Worm (Caenorhabditis elegans) whole organism, young adult: ENCODE results near the gene nspg-14.

Source experiments
- B0035.1 ChIP-seq: sonication (generic microtip); optimal IDR thresholded peaks from 2 replicates; lab custom pipeline; 2016; ENCODE audit warnings: missing genetic modification characterization, mild to moderate bottlenecking, missing compliant biosample characterization, missing genotype, missing genetic modification reagents
- C06A6.2 ChIP-seq: fragments of 200-800 bp; sonication (Bioruptor generic); conservative IDR thresholded peaks from 2 replicates; pipeline ENCODE4 v1.3.6; 2022; ENCODE audit warnings: missing genetic modification characterization, missing compliant biosample characterization
- C17E4.6 ChIP-seq: fragments of 200-800 bp; sonication (Bioruptor generic); IDR thresholded peaks from 2 replicates; pipeline ENCODE4 v1.3.6; 2022; ENCODE audit warnings: missing genetic modification reagents, missing genetic modification characterization, missing compliant biosample characterization
- D2030.7 ChIP-seq: fragments of 200-800 bp; sonication (Bioruptor generic); IDR thresholded peaks from 2 replicates; pipeline ENCODE4 v1.3.6; 2022; ENCODE audit warnings: missing genetic modification reagents, missing genetic modification characterization, missing compliant biosample characterization
- F10E7.11 ChIP-seq: sonication (generic microtip); optimal IDR thresholded peaks from 2 replicates; lab custom pipeline; 2017; ENCODE audit warnings: mild to moderate bottlenecking, missing genetic modification characterization, moderate library complexity, missing compliant biosample characterization
- F23B12.7 ChIP-seq: sonication (generic microtip); optimal IDR thresholded peaks from 2 replicates; lab custom pipeline; 2017; ENCODE audit warnings: missing genetic modification characterization, mild to moderate bottlenecking, missing compliant biosample characterization, antibody characterized with exemption, moderate library complexity; ENCODE audit not compliant: insufficient read depth
- F37B4.10 ChIP-seq: fragments of 200-800 bp; sonication (Bioruptor generic); IDR thresholded peaks from 2 replicates; pipeline ENCODE4 v1.3.6; 2022; ENCODE audit warnings: missing genetic modification characterization, missing compliant biosample characterization
- F55B11.4 ChIP-seq: sonication (generic microtip); optimal IDR thresholded peaks from 2 replicates; lab custom pipeline; 2016; ENCODE audit warnings: missing compliant biosample characterization, missing genetic modification characterization, borderline replicate concordance; ENCODE audit not compliant: insufficient read depth
- F57A8.1 ChIP-seq: fragments of 200-800 bp; sonication (Bioruptor generic); optimal IDR thresholded peaks from 2 replicates; lab custom pipeline; 2018; ENCODE audit warnings: mild to moderate bottlenecking, missing genetic modification characterization, moderate library complexity, missing compliant biosample characterization
- F57C9.4 ChIP-seq: sonication (generic microtip); optimal IDR thresholded peaks from 2 replicates; lab custom pipeline; 2017; ENCODE audit warnings: mild to moderate bottlenecking, missing genetic modification characterization, missing compliant biosample characterization
- K11D2.4 ChIP-seq: fragments of 200-800 bp; sonication (Bioruptor generic); IDR thresholded peaks from 2 replicates; pipeline ENCODE4 v1.3.6; 2022; ENCODE audit warnings: missing genetic modification reagents, missing genetic modification characterization, missing compliant biosample characterization
- T26A5.8 ChIP-seq: sonication (generic microtip); optimal IDR thresholded peaks from 2 replicates; lab custom pipeline; 2016; ENCODE audit warnings: missing genetic modification characterization, missing compliant biosample characterization
- Y53G8AR.9 ChIP-seq: fragments of 200-800 bp; sonication (Bioruptor generic); conservative IDR thresholded peaks from 2 replicates; pipeline ENCODE4 v1.3.6; 2022; ENCODE audit warnings: missing genetic modification reagents, missing genetic modification characterization, missing compliant biosample characterization
- Y67H2A.10 ChIP-seq: fragments of 200-800 bp; sonication (Bioruptor generic); conservative IDR thresholded peaks from 2 replicates; pipeline ENCODE4 v1.3.6; 2022; ENCODE audit warnings: missing genetic modification reagents, missing genetic modification characterization, missing compliant biosample characterization
- Y79H2A.3 ChIP-seq: fragments of 200-800 bp; sonication (Bioruptor generic); conservative IDR thresholded peaks from 2 replicates; pipeline ENCODE4 v1.3.6; 2022; ENCODE audit warnings: missing genetic modification reagents, missing genetic modification characterization, missing compliant biosample characterization
- Y95B8A.8 ChIP-seq: fragments of 200-800 bp; sonication (Bioruptor generic); IDR thresholded peaks from 2 replicates; pipeline ENCODE4 v1.3.6; 2022; ENCODE audit warnings: missing genetic modification reagents, missing genetic modification characterization, missing compliant biosample characterization
- ama-1 ChIP-seq, 3 experiments: fragments of 150-350 bp in 1 of 3; sonication (generic microtip) in 2 of 3; optimal IDR thresholded peaks; 2 replicates each; lab custom pipeline; 2014 to 2018; ENCODE audit warnings: missing biosample characterization in 2 of 3, missing genetic modification characterization in 2 of 3, missing genetic modification reagents in 2 of 3
- attf-5 ChIP-seq: fragments of 200-800 bp; sonication (Bioruptor generic); optimal IDR thresholded peaks from 2 replicates; lab custom pipeline; 2018; ENCODE audit warnings: mild to moderate bottlenecking, missing genetic modification characterization, missing compliant biosample characterization
- attf-6 ChIP-seq: fragments of 200-800 bp; sonication (Bioruptor generic); IDR thresholded peaks from 2 replicates; pipeline ENCODE4 v1.3.6; 2022; ENCODE audit warnings: missing genetic modification reagents, missing genetic modification characterization, missing compliant biosample characterization
- ceh-40 ChIP-seq: fragments of 200-800 bp; sonication (Bioruptor generic); IDR thresholded peaks from 2 replicates; pipeline ENCODE4 v1.3.6; 2022; ENCODE audit warnings: missing genetic modification characterization, missing compliant biosample characterization
- ceh-79 ChIP-seq: sonication (generic microtip); optimal IDR thresholded peaks from 2 replicates; lab custom pipeline; 2017; ENCODE audit warnings: mild to moderate bottlenecking, missing genetic modification characterization, missing compliant biosample characterization
- ceh-91 ChIP-seq: fragments of 200-800 bp; sonication (Bioruptor generic); IDR thresholded peaks from 2 replicates; pipeline ENCODE4 v1.3.6; 2022; ENCODE audit warnings: missing genetic modification reagents, missing genetic modification characterization, missing compliant biosample characterization
- dpff-1 ChIP-seq: sonication (generic microtip); optimal IDR thresholded peaks from 2 replicates; lab custom pipeline; 2017; ENCODE audit warnings: mild to moderate bottlenecking, missing genetic modification characterization, missing compliant biosample characterization
- efl-1 ChIP-seq: fragments of 150-350 bp; optimal IDR thresholded peaks from 2 replicates; lab custom pipeline; 2014; ENCODE audit warnings: missing biosample characterization, missing genetic modification reagents, missing genetic modification characterization
- egrh-3 ChIP-seq: fragments of 200-800 bp; sonication (Bioruptor generic); IDR thresholded peaks from 2 replicates; pipeline ENCODE4 v1.3.6; 2022; ENCODE audit warnings: missing genetic modification reagents, missing genetic modification characterization, missing compliant biosample characterization
- ekl-4 ChIP-seq: fragments of 200-800 bp; sonication (Bioruptor generic); IDR thresholded peaks from 2 replicates; pipeline ENCODE4 v1.3.6; 2022; ENCODE audit warnings: missing genetic modification reagents, missing genetic modification characterization, missing compliant biosample characterization
- fkh-3 ChIP-seq: sonication (generic microtip); optimal IDR thresholded peaks from 2 replicates; lab custom pipeline; 2016; ENCODE audit warnings: mild to moderate bottlenecking, missing genetic modification characterization, missing compliant biosample characterization
- hmg-20 ChIP-seq: fragments of 200-800 bp; sonication (Bioruptor generic); IDR thresholded peaks from 2 replicates; pipeline ENCODE4 v1.3.6; 2022; ENCODE audit warnings: missing genetic modification reagents, missing genetic modification characterization, missing compliant biosample characterization
- let-607 ChIP-seq, 2 experiments: fragments of 200-800 bp in 1 of 2; sonication (Bioruptor generic) in 1 of 2; sonication (generic microtip) in 1 of 2; optimal IDR thresholded peaks; 2 replicates each; lab custom pipeline; 2016 to 2018; ENCODE audit warnings: mild to moderate bottlenecking in 2 of 2, missing compliant biosample characterization in 2 of 2, missing genetic modification characterization in 2 of 2, moderate library complexity in 2 of 2, missing genotype in 1 of 2
- lin-26 ChIP-seq: fragments of 200-800 bp; sonication (Bioruptor generic); IDR thresholded peaks from 2 replicates; pipeline ENCODE4 v1.3.6; 2022; ENCODE audit warnings: missing genetic modification reagents, missing genetic modification characterization, missing compliant biosample characterization
- lin-35 ChIP-seq, 3 experiments: fragments of 150-350 bp in 2 of 3; sonication (generic microtip) in 1 of 3; optimal IDR thresholded peaks; 2 replicates each; lab custom pipeline; 2014 to 2018; ENCODE audit warnings: missing biosample characterization in 3 of 3, missing genetic modification characterization in 3 of 3, missing genetic modification reagents in 3 of 3
- mxl-1 ChIP-seq: sonication (generic microtip); optimal IDR thresholded peaks from 2 replicates; lab custom pipeline; 2016; ENCODE audit warnings: missing genetic modification characterization, missing compliant biosample characterization
- nfya-2 ChIP-seq: fragments of 200-800 bp; sonication (Bioruptor generic); IDR thresholded peaks from 2 replicates; pipeline ENCODE4 v1.3.6; 2022; ENCODE audit warnings: missing genetic modification reagents, missing genetic modification characterization, missing compliant biosample characterization
- nfyb-1 ChIP-seq: fragments of 200-800 bp; sonication (Bioruptor generic); IDR thresholded peaks from 2 replicates; pipeline ENCODE4 v1.3.6; 2022; ENCODE audit warnings: missing genetic modification reagents, missing genetic modification characterization, missing compliant biosample characterization
- nhr-80 ChIP-seq: sonication (generic microtip); optimal IDR thresholded peaks from 2 replicates; lab custom pipeline; 2016; ENCODE audit warnings: missing genetic modification characterization, missing compliant biosample characterization
- sea-2 ChIP-seq: fragments of 200-800 bp; sonication (Bioruptor generic); IDR thresholded peaks from 2 replicates; pipeline ENCODE4 v1.3.6; 2022; ENCODE audit warnings: missing genetic modification characterization, missing compliant biosample characterization
- snpc-1.3 ChIP-seq: sonication (generic microtip); optimal IDR thresholded peaks from 2 replicates; lab custom pipeline; 2017; ENCODE audit warnings: missing genetic modification characterization, mild to moderate bottlenecking, missing compliant biosample characterization, antibody characterized with exemption, moderate library complexity, missing genotype, missing genetic modification reagents; ENCODE audit not compliant: insufficient read depth
- snpc-3.4 ChIP-seq: sonication (generic microtip); optimal IDR thresholded peaks from 2 replicates; lab custom pipeline; 2017; ENCODE audit warnings: missing genetic modification characterization, mild to moderate bottlenecking, missing compliant biosample characterization, antibody characterized with exemption, moderate library complexity, missing genotype, missing genetic modification reagents
- somi-1 ChIP-seq: fragments of 200-800 bp; sonication (Bioruptor generic); optimal IDR thresholded peaks from 2 replicates; lab custom pipeline; 2018; ENCODE audit warnings: mild to moderate bottlenecking, missing genetic modification characterization, missing compliant biosample characterization
- tbp1 ChIP-seq: fragments of 200-800 bp; sonication (Bioruptor generic); optimal IDR thresholded peaks from 2 replicates; lab custom pipeline; 2018; ENCODE audit warnings: mild to moderate bottlenecking, missing genetic modification characterization, missing compliant biosample characterization
- unc-130 ChIP-seq: sonication (generic microtip); optimal IDR thresholded peaks from 2 replicates; lab custom pipeline; 2016; ENCODE audit warnings: missing genetic modification reagents, missing genetic modification characterization, missing compliant biosample characterization
- zfh-2 ChIP-seq: fragments of 200-800 bp; sonication (Bioruptor generic); conservative IDR thresholded peaks from 2 replicates; pipeline ENCODE4 v1.3.6; 2022; ENCODE audit warnings: missing genetic modification reagents, missing genetic modification characterization, missing compliant biosample characterization
- ztf-18 ChIP-seq: sonication (generic microtip); optimal IDR thresholded peaks from 2 replicates; lab custom pipeline; 2016; ENCODE audit warnings: missing genotype, mild to moderate bottlenecking, missing genetic modification characterization, missing compliant biosample characterization
- ztf-3 ChIP-seq: fragments of 200-800 bp; sonication (Bioruptor generic); optimal IDR thresholded peaks from 2 replicates; lab custom pipeline; 2018; ENCODE audit warnings: mild to moderate bottlenecking, missing genetic modification characterization, missing compliant biosample characterization

nspg-14 gene

DNA sequence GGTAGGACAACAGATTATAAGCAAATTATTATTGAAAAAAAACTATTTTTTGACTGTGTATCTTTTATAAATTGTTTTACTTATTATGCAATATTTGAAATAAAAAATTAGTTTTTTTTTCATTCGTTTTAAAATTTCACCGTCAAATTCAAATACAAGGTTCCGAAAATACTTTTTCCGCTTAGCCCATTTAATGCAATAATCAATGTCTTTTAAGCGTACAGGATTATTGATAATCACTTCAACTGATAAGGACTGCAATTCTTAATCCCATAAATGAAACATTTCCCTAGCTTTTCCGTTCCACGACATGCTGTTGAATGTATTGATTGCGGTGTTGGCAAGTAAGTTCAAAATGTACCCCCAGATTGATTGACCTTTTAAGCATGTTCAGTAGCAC, 4.2 kb downstream of the nspg-14 start, which contains the start of gene nspg-12:
Gene nspg-12, plus strand, starts transcription at position 301 of the 400 bp plus-strand sequence.
- TF ChIP-seq ztf-18 (no peak), sea-2 (GFP tag; lab: Robert Waterston, UW) (no peak), efl-1 (GFP tag; lab: Kevin White, UChicago) (no peak), Y67H2A.10 (GFP tag; lab: Robert Waterston, UW) (no peak), Y79H2A.3 (GFP tag; lab: Robert Waterston, UW) (no peak), lin-26 (no peak), Y53G8AR.9 (GFP tag; lab: Robert Waterston, UW) (no peak), Y95B8A.8 (GFP tag; lab: Robert Waterston, UW) (no peak), K11D2.4 (GFP tag; lab: Robert Waterston, UW) (no peak), attf-5 (GFP tag; lab: Kevin White, UChicago) (no peak), zfh-2 (no peak), fkh-3 (tag; lab: Kevin White, UChicago) (no peak)

DNA sequence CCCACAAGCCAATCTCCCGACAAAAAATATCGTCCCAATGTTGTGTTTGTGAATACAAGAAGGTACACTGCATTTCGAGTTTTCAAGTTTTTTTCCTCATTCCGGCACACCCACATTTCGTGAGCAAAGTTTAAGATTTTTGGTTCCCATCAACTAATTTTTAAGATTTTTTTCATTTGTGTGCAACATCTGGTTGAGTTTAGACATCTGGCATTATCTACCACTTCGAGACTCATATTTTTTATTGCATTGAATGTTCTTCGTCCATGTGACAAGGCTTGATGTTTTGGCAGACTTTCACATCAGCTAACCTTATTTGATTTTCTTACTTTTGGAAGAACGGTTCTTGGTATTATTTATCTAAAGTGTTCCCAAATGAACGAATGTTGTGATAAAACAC, 7.5 kb downstream of the nspg-14 start:
- TF ChIP-seq Y53G8AR.9 (GFP tag; lab: Robert Waterston, UW) (no peak), hmg-20 (no peak), ceh-91 (GFP tag; lab: Robert Waterston, UW) (no peak), snpc-3.4 (no peak), nfyb-1 (GFP tag; lab: Robert Waterston, UW) (no peak), mxl-1 (tag; lab: Kevin White, UChicago) (no peak), lin-26 (no peak), egrh-3 (GFP tag; lab: Robert Waterston, UW) (no peak), attf-6 (GFP tag; lab: Robert Waterston, UW) (no peak), ceh-79 (tag; lab: Kevin White, UChicago) (no peak), ama-1 (optimal IDR thresholded peaks at IDR 0.05; lab: Kevin White, UChicago) (no peak), ama-1 (GFP tag; optimal IDR thresholded peaks at IDR 0.05; lab: Kevin White, UChicago) (no peak), somi-1 (no peak), C17E4.6 (no peak), D2030.7 (no peak), tbp1 (GFP tag; lab: Kevin White, UChicago) (no peak)

DNA sequence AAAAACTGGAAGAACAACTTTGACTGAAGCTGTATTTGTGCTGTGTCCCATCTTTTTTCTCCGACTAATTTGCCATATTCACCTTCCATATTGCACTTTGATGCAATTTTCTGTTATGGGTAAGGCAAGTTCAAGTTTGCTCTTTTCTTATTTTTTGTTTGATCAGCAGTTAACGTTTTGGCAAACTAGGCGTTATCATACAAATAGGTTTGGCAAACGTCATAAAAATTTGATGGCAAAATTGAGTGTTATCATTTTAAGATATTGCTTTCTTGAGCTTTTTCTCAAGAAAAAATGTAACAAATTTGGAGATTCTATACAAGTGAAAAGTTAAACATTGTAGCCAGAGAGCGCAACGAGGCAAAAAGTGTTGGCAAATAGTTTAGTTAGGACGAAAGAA, 9.2 kb downstream of the nspg-14 start:
- no peak for TF ChIP-seq dpff-1 (tag; lab: Kevin White, UChicago)
- TF ChIP-seq nfya-2 (GFP tag; lab: Robert Waterston, UW) = no peak
- TF ChIP-seq ceh-79 (tag; lab: Kevin White, UChicago) = no peak
- TF ChIP-seq nhr-80 (tag; lab: Kevin White, UChicago) = peak; percentile 47
- TF ChIP-seq lin-35 (GFP tag; optimal IDR thresholded peaks at IDR 0.05; lab: Kevin White, UChicago) = no peak

DNA sequence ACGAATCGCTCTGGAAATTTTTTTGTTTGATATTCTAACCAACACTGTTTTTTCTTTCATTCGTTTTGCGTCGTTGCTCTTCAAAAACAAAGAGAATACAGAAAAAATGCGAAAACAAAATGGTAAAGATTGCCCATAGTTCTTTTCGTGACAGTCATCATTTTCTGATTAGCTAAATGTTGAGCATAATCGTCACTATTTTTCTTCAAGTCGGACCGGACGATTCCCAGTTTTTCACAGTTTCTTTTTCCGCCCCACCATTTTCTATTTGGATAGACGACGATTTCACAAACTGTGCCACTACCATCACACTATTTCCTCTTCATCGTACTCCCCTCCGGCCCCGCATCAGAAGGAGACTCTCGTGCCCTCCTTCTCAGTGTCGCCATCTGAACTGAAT, 10.7 kb downstream of the nspg-14 start:
- no peak for TF ChIP-seq tbp1 (GFP tag; lab: Kevin White, UChicago)
- TF ChIP-seq F57A8.1 (GFP tag; lab: Kevin White, UChicago) = no peak
- no peak for TF ChIP-seq fkh-3 (tag; lab: Kevin White, UChicago)
- no peak for TF ChIP-seq F55B11.4 (tag; lab: Kevin White, UChicago)
- TF ChIP-seq ztf-3 = no peak
- TF ChIP-seq F10E7.11 = no peak
- TF ChIP-seq snpc-1.3 (tag; lab: Kevin White, UChicago) = no peak
- TF ChIP-seq B0035.1 = no peak
- TF ChIP-seq ekl-4 (GFP tag; lab: Robert Waterston, UW) = no peak
- no peak for TF ChIP-seq F57C9.4 (tag; lab: Kevin White, UChicago)
- no peak for TF ChIP-seq C06A6.2 (GFP tag; lab: Robert Waterston, UW)
- no peak for TF ChIP-seq F37B4.10
- no peak for TF ChIP-seq K11D2.4 (GFP tag; lab: Robert Waterston, UW)
- TF ChIP-seq D2030.7 = no peak
- TF ChIP-seq ceh-40 (GFP tag; lab: Robert Waterston, UW) = no peak
- TF ChIP-seq F23B12.7 (tag; lab: Kevin White, UChicago) = no peak
- no peak for TF ChIP-seq let-607 (tag; optimal IDR thresholded peaks at IDR 0.05; lab: Kevin White, UChicago)
- TF ChIP-seq T26A5.8 (tag; lab: Kevin White, UChicago) = no peak
- no peak for TF ChIP-seq unc-130 (GFP tag; lab: Kevin White, UChicago)
- TF ChIP-seq egrh-3 (GFP tag; lab: Robert Waterston, UW) = no peak
